Worm (Caenorhabditis elegans) whole organism, L1 larva: ENCODE results near the gene F10G2.4.

Experiments used
- C04F5.9 ChIP-seq: sonication (generic microtip); optimal IDR thresholded peaks from 2 replicates; lab custom pipeline; 2016; ENCODE audit warnings: missing genetic modification characterization, missing compliant biosample characterization
- C34B4.2 ChIP-seq: sonication (generic microtip); optimal IDR thresholded peaks from 2 replicates; lab custom pipeline; 2017; ENCODE audit warnings: mild to moderate bottlenecking, missing genetic modification characterization, missing compliant biosample characterization
- F16B12.6 ChIP-seq: fragments of 150-350 bp; optimal IDR thresholded peaks from 2 replicates; lab custom pipeline; 2014; ENCODE audit warnings: missing biosample characterization, missing genetic modification characterization
- aly-2 ChIP-seq: fragments of 150-350 bp; optimal IDR thresholded peaks from 2 replicates; lab custom pipeline; 2014; ENCODE audit warnings: missing biosample characterization, missing genetic modification characterization
- ama-1 ChIP-seq: fragments of 150-350 bp; optimal IDR thresholded peaks from 2 replicates; lab custom pipeline; 2014
- ceh-63 ChIP-seq: fragments of 200-800 bp; sonication (Bioruptor generic); optimal IDR thresholded peaks from 2 replicates; lab custom pipeline; 2018; ENCODE audit warnings: mild to moderate bottlenecking, missing genetic modification characterization, missing compliant biosample characterization
- ceh-82 ChIP-seq, 3 experiments: fragments of 150-350 bp in 1 of 3; sonication (generic microtip) in 2 of 3; optimal IDR thresholded peaks; 2 replicates each; lab custom pipeline; 2014 to 2017; ENCODE audit warnings: missing biosample characterization in 3 of 3, missing genetic modification characterization in 3 of 3
- ceh-88 ChIP-seq: fragments of 200-800 bp; sonication (Bioruptor generic); IDR thresholded peaks from 2 replicates; pipeline ENCODE4 v1.3.6; 2022; ENCODE audit warnings: missing genetic modification characterization, missing compliant biosample characterization
- ceh-90 ChIP-seq: sonication (generic microtip); optimal IDR thresholded peaks from 2 replicates; lab custom pipeline; 2016; ENCODE audit warnings: missing genetic modification characterization, missing compliant biosample characterization
- ces-1 ChIP-seq: fragments of 150-350 bp; optimal IDR thresholded peaks from 2 replicates; lab custom pipeline; 2014; ENCODE audit warnings: missing biosample characterization, missing genetic modification reagents, missing genetic modification characterization
- dpl-1 ChIP-seq, 3 experiments: fragments of 150-350 bp in 2 of 3; sonication (generic microtip) in 1 of 3; optimal IDR thresholded peaks; 2 replicates each; lab custom pipeline; 2014 to 2017; ENCODE audit warnings: missing biosample characterization in 3 of 3, missing genetic modification characterization in 3 of 3, missing genetic modification reagents in 3 of 3
- egl-27 ChIP-seq, 2 experiments: fragments of 150-350 bp in 1 of 2; sonication (generic microtip); optimal IDR thresholded peaks; 3 replicates each; lab custom pipeline; 2017 to 2018; ENCODE audit warnings: missing biosample characterization in 2 of 2, missing genetic modification characterization in 2 of 2, missing genetic modification reagents in 2 of 2
- elt-2 ChIP-seq: sonication (generic microtip); optimal IDR thresholded peaks from 2 replicates; lab custom pipeline; 2016; ENCODE audit warnings: missing genetic modification characterization, mild to moderate bottlenecking, inconsistent platforms, missing compliant biosample characterization, missing genetic modification reagents
- elt-3 ChIP-seq, 6 experiments: fragments of 150-350 bp in 1 of 6; sonication (generic microtip); optimal IDR thresholded peaks; 2 replicates each; lab custom pipeline; 2017 to 2018; ENCODE audit warnings: missing biosample characterization in 6 of 6, missing genetic modification characterization in 6 of 6, inconsistent platforms in 1 of 6
- ets-5 ChIP-seq: fragments of 200-800 bp; sonication (Bioruptor generic); IDR thresholded peaks from 2 replicates; pipeline ENCODE4 v1.3.6; 2022; ENCODE audit warnings: missing genetic modification characterization, missing compliant biosample characterization
- fkh-4 ChIP-seq: sonication (generic microtip); optimal IDR thresholded peaks from 2 replicates; lab custom pipeline; 2016; ENCODE audit warnings: missing compliant biosample characterization, missing genetic modification characterization, borderline replicate concordance
- fkh-8 ChIP-seq: sonication (generic microtip); optimal IDR thresholded peaks from 2 replicates; lab custom pipeline; 2016; ENCODE audit warnings: mild to moderate bottlenecking, missing genetic modification characterization, missing compliant biosample characterization
- fos-1 ChIP-seq: fragments of 150-350 bp; optimal IDR thresholded peaks from 2 replicates; lab custom pipeline; 2014; ENCODE audit warnings: missing biosample characterization, missing genetic modification characterization
- hpl-2 ChIP-seq: fragments of 150-350 bp; optimal IDR thresholded peaks from 2 replicates; lab custom pipeline; 2014; ENCODE audit warnings: missing biosample characterization, missing genetic modification reagents, missing genetic modification characterization
- jun-1 ChIP-seq: fragments of 150-350 bp; optimal IDR thresholded peaks from 2 replicates; lab custom pipeline; 2014; ENCODE audit warnings: missing biosample characterization, missing genetic modification reagents, missing genetic modification characterization
- lin-13 ChIP-seq: fragments of 150-350 bp; optimal IDR thresholded peaks from 2 replicates; lab custom pipeline; 2014; ENCODE audit warnings: missing biosample characterization, missing genetic modification reagents, missing genetic modification characterization
- lin-14 ChIP-seq: fragments of 200-800 bp; sonication (Bioruptor generic); optimal IDR thresholded peaks from 2 replicates; lab custom pipeline; 2018; ENCODE audit warnings: mild to moderate bottlenecking, missing genetic modification characterization, moderate library complexity, missing compliant biosample characterization
- lin-15B ChIP-seq: fragments of 150-350 bp; sonication (generic microtip); optimal IDR thresholded peaks from 3 replicates; lab custom pipeline; 2014; ENCODE audit warnings: missing biosample characterization, missing genetic modification characterization
- lin-35 ChIP-seq, 2 experiments: fragments of 150-350 bp; optimal IDR thresholded peaks; 2 replicates each; lab custom pipeline; 2014; ENCODE audit warnings: missing biosample characterization in 2 of 2, missing genetic modification characterization in 2 of 2, missing genetic modification reagents in 2 of 2
- lir-3 ChIP-seq: sonication (generic microtip); optimal IDR thresholded peaks from 2 replicates; lab custom pipeline; 2016; ENCODE audit warnings: mild to moderate bottlenecking, missing genetic modification characterization, moderate library complexity, missing compliant biosample characterization; ENCODE audit not compliant: poor library complexity
- mdl-1 ChIP-seq, 2 experiments: fragments of 150-350 bp; optimal IDR thresholded peaks; 2 replicates each; lab custom pipeline; 2014 to 2017; ENCODE audit warnings: missing biosample characterization in 2 of 2, missing genetic modification characterization in 2 of 2, inconsistent platforms in 1 of 2
- mef-2 ChIP-seq: fragments of 150-350 bp; optimal IDR thresholded peaks from 2 replicates; lab custom pipeline; 2014; ENCODE audit warnings: missing biosample characterization, missing genetic modification characterization
- nhr-11 ChIP-seq: fragments of 150-350 bp; optimal IDR thresholded peaks from 2 replicates; lab custom pipeline; 2014; ENCODE audit warnings: missing biosample characterization, missing genetic modification characterization
- nhr-19 ChIP-seq: fragments of 200-800 bp; sonication (Bioruptor generic); conservative IDR thresholded peaks from 2 replicates; pipeline ENCODE4 v1.3.6; 2022; ENCODE audit warnings: missing genetic modification characterization, missing compliant biosample characterization
- nhr-76 ChIP-seq: sonication (generic microtip); optimal IDR thresholded peaks from 2 replicates; lab custom pipeline; 2017; ENCODE audit warnings: missing biosample characterization, missing genetic modification characterization
- nhr-85 ChIP-seq: sonication (generic microtip); peaks from one replicate; lab custom pipeline; 2016; ENCODE audit warnings: missing genetic modification characterization, inconsistent platforms, missing compliant biosample characterization
- nhr-90 ChIP-seq: sonication (generic microtip); optimal IDR thresholded peaks from 2 replicates; lab custom pipeline; 2016; ENCODE audit warnings: mild to moderate bottlenecking, missing genetic modification characterization, missing compliant biosample characterization; ENCODE audit not compliant: poor library complexity
- pag-3 ChIP-seq: sonication (generic microtip); optimal IDR thresholded peaks from 2 replicates; lab custom pipeline; 2017; ENCODE audit warnings: missing genetic modification characterization, mild to moderate bottlenecking, missing compliant biosample characterization, antibody characterized with exemption, borderline replicate concordance; ENCODE audit not compliant: insufficient read depth
- pax-3 ChIP-seq: fragments of 200-800 bp; sonication (Bioruptor generic); optimal IDR thresholded peaks from 2 replicates; lab custom pipeline; 2018; ENCODE audit warnings: mild to moderate bottlenecking, missing genetic modification characterization, moderate library complexity, missing compliant biosample characterization
- skn-1 ChIP-seq: fragments of 150-350 bp; optimal IDR thresholded peaks from 2 replicates; lab custom pipeline; 2014; ENCODE audit warnings: missing biosample characterization, missing genetic modification characterization
- snpc-4 ChIP-seq: fragments of 150-350 bp; optimal IDR thresholded peaks from 2 replicates; lab custom pipeline; 2014; ENCODE audit warnings: missing biosample characterization, missing genetic modification characterization
- unc-130 ChIP-seq: fragments of 150-350 bp; optimal IDR thresholded peaks from 2 replicates; lab custom pipeline; 2017; ENCODE audit warnings: missing biosample characterization, missing genetic modification characterization, inconsistent platforms
- unc-30 ChIP-seq: sonication (generic microtip); optimal IDR thresholded peaks from 2 replicates; lab custom pipeline; 2017; ENCODE audit warnings: missing biosample characterization, missing genetic modification characterization
- unc-62 ChIP-seq: fragments of 150-350 bp; optimal IDR thresholded peaks from 2 replicates; lab custom pipeline; 2014; ENCODE audit warnings: missing biosample characterization, missing genetic modification reagents, missing genetic modification characterization
- vab-15 ChIP-seq: sonication (generic microtip); optimal IDR thresholded peaks from 2 replicates; lab custom pipeline; 2017; ENCODE audit warnings: missing genotype, mild to moderate bottlenecking, missing genetic modification characterization, missing compliant biosample characterization
- xbp-1 ChIP-seq: sonication (generic microtip); optimal IDR thresholded peaks from 2 replicates; lab custom pipeline; 2016; ENCODE audit warnings: missing genetic modification characterization, missing compliant biosample characterization
- zag-1 ChIP-seq: fragments of 150-350 bp; optimal IDR thresholded peaks from 2 replicates; lab custom pipeline; 2014; ENCODE audit warnings: missing biosample characterization, missing genetic modification characterization
- ztf-11 ChIP-seq, 2 experiments: sonication (generic microtip); optimal IDR thresholded peaks; 2 replicates each; lab custom pipeline; 2016 to 2017; ENCODE audit warnings: missing genetic modification characterization in 2 of 2, missing biosample characterization in 1 of 2, missing compliant biosample characterization in 1 of 2

The F10G2.4 gene

DNA sequence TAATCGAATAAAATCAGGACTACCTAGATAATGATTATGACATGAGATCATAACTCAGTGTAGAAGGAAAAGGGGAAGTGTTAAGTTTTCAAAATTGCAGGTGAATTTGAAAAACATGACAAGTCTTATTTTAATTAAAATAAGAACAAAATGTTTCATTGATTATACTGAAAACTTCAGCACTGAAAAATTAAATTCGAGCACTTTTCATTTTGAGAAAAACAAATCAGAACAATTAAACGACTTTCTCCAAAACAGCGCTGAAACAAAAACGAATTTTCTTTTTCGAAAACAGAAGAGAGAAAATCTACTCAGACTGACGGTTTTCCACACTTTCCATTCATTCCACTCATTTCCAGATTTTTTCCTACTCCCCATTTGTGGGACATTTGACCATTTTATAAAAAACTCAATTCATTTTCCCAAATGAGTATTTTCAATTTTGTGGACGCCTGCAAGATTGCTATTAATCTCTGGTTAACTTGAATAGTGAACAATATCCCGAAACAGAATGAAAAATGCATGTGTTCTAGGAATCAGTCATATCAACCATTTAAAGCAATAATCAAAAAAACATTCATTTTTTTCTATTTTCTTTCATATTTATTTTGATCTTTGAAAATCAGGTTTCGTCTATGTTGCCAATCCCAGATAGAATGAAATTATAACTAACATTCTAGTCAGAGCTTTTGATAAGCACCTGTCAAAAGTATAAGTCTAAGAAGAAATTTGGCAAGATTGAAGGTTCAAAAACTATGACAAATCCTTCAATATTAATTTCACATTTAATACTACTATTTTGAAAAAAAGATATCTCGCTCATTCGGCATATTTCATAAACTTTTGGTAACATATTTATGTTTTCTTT, 25.4 kb downstream of the F10G2.4 start, which contains the start of the genes srh-231 and srh-275:
TSS of gene srh-231 (minus strand) at position 51 of the 868 bp plus-strand sequence.
TSS of gene srh-275 (plus strand) at position 818 of the 868 bp plus-strand sequence.
- TF ChIP-seq hpl-2 (GFP tag; lab: Kevin White, UChicago), result no peak
- no peak for TF ChIP-seq nhr-85 (tag; lab: Kevin White, UChicago)
- no peak for TF ChIP-seq unc-130 (tag; lab: Kevin White, UChicago)
- no peak for TF ChIP-seq lin-14
- TF ChIP-seq nhr-90 (tag; lab: Kevin White, UChicago), result no peak
- no peak for TF ChIP-seq ceh-90
- no peak for TF ChIP-seq skn-1 (tag; lab: Kevin White, UChicago)
- no peak for TF ChIP-seq nhr-11 (tag; lab: Kevin White, UChicago)
- no peak for TF ChIP-seq snpc-4 (tag; lab: Kevin White, UChicago)
- no peak for TF ChIP-seq nhr-19 (GFP tag; lab: Robert Waterston, UW)
- no peak for TF ChIP-seq ces-1 (GFP tag; lab: Kevin White, UChicago)
- no peak for TF ChIP-seq nhr-76 (tag; lab: Kevin White, UChicago)
- no peak for TF ChIP-seq F16B12.6
- TF ChIP-seq lin-35 (GFP tag; optimal IDR thresholded peaks at IDR 0.05; lab: Kevin White, UChicago), result no peak
- TF ChIP-seq aly-2 (tag; lab: Kevin White, UChicago), result no peak
- TF ChIP-seq zag-1, result no peak
- no peak for TF ChIP-seq fkh-4 (tag; lab: Kevin White, UChicago)
- TF ChIP-seq lin-13, result no peak
- TF ChIP-seq elt-3 (tag; optimal IDR thresholded peaks at IDR 0.05; lab: Kevin White, UChicago), result no peak

DNA sequence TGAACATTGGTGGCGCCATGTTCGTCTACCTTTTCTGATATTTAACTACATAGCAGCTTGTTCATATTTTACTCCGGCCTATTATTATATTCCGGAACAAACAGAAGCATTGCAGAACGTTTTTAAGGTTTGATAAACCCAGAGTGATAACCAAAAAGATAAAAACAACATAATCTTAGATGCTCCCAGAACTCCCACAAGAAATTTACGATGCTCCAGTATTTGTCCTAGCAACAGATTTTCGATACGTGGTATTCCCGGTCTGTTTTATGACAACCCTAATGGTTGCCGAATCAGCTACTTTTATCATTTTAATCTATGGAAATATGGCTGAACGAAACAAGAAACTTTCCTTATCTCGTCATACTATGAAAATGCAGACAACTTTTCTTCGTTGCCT, 26.6 kb downstream of the F10G2.4 start:
- TF ChIP-seq ceh-90 (no peak), ceh-63 (GFP tag; lab: Kevin White, UChicago) (no peak), vab-15 (no peak), pag-3 (tag; lab: Kevin White, UChicago) (no peak), ceh-88 (GFP tag; lab: Robert Waterston, UW) (no peak), dpl-1 (GFP tag; optimal IDR thresholded peaks at IDR 0.05; lab: Kevin White, UChicago) (no peak), xbp-1 (tag; lab: Kevin White, UChicago) (no peak), fkh-8 (no peak), ces-1 (GFP tag; lab: Kevin White, UChicago) (no peak), unc-30 (tag; lab: Kevin White, UChicago) (no peak), lin-15B (tag; lab: Kevin White, UChicago) (no peak), unc-62 (no peak), pax-3 (no peak)

DNA sequence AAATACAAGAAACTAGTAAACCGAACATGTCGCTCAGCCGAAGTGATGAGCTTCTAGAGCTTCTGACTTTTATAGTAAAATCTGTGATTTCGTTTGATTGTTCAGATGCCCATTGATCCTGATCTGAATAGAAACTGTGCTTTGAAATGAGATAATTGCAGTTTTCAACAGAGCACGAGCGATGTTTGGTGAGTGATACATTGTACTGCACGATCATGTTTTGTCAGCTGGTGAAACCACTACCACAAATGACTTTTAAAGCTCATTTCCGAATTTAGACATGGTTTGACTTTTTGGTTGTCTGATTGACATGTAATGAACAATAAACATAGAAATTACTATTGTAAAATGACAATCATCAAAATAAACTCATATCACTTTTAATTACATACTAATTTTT, 28.4 kb downstream of the F10G2.4 start, which contains the start of gene tag-293:
TSS of gene tag-293 (minus strand) at position 101 of the 400 bp plus-strand sequence.
- TF ChIP-seq skn-1 (tag; lab: Kevin White, UChicago), result no peak
- TF ChIP-seq lin-35 (GFP tag; optimal IDR thresholded peaks at IDR 0.05; lab: Kevin White, UChicago), result no peak
- no peak for TF ChIP-seq pag-3 (tag; lab: Kevin White, UChicago)
- TF ChIP-seq elt-2 (tag; lab: Kevin White, UChicago), result no peak
- TF ChIP-seq lin-15B (tag; lab: Kevin White, UChicago), result no peak
- no peak for TF ChIP-seq lir-3
- no peak for TF ChIP-seq ceh-82 (tag; optimal IDR thresholded peaks at IDR 0.05; lab: Kevin White, UChicago)
- no peak for TF ChIP-seq hpl-2 (GFP tag; lab: Kevin White, UChicago)
- no peak for TF ChIP-seq nhr-11 (tag; lab: Kevin White, UChicago)

DNA sequence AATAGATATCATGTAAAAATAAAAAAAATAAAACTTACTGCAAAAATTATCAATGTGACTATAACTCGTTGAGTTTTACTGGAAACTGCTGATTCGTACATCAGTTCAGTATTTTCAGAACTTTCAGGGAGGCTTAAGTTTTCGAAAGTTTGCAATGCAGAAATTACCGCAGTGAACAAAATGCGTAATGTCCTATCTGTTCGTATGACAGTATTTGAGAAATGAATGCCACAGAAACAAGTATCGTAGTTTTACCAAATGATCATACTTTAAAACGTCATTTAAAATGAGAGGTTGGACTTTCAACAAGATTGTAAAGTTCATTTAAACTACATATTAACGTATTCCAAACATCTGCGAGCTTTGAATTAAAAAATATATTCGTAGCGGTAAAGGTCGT, 29.7 kb downstream of the F10G2.4 start, which contains the start of gene C03G6.21:
TSS of gene C03G6.21 (minus strand) at position 101 of the 400 bp plus-strand sequence.
- TF ChIP-seq ztf-11 (tag; optimal IDR thresholded peaks at IDR 0.05; lab: Kevin White, UChicago) (no peak), C34B4.2 (tag; lab: Kevin White, UChicago) (no peak), ama-1 (lab: Kevin White, UChicago) (no peak), fkh-4 (tag; lab: Kevin White, UChicago) (no peak), egl-27 (tag; optimal IDR thresholded peaks at IDR 0.05; lab: Kevin White, UChicago) (no peak), ceh-63 (GFP tag; lab: Kevin White, UChicago) (no peak), mdl-1 (tag; optimal IDR thresholded peaks at IDR 0.05; lab: Kevin White, UChicago) (no peak), ets-5 (GFP tag; lab: Robert Waterston, UW) (no peak), mef-2 (tag; lab: Kevin White, UChicago) (no peak), ceh-82 (tag; optimal IDR thresholded peaks at IDR 0.05; lab: Kevin White, UChicago) (no peak), fos-1 (tag; lab: Kevin White, UChicago) (no peak), C04F5.9 (tag; lab: Kevin White, UChicago) (no peak), jun-1 (tag; lab: Kevin White, UChicago) (no peak)
